Fruit fly (Drosophila melanogaster) whole organism, embryonic: ENCODE data around the gene Papss.

Experiments
- Atf6 ChIP-seq: fragments of 200-800 bp; sonication (Bioruptor generic); IDR thresholded peaks from 2 replicates; pipeline ENCODE4 v1.3.6; 2022; ENCODE audit warnings: missing biosample characterization, missing genetic modification characterization
- BEAF-32 ChIP-seq: fragments of 200-800 bp; sonication (Bioruptor generic); optimal IDR thresholded peaks from 3 replicates; lab custom pipeline; 2017; ENCODE audit warnings: missing biosample characterization, missing genetic modification characterization, mild to moderate bottlenecking, moderate library complexity, missing genetic modification reagents
- Bteb2 ChIP-seq: fragments of 200-800 bp; sonication (Bioruptor generic); optimal IDR thresholded peaks from 2 replicates; lab custom pipeline; 2016; ENCODE audit warnings: missing biosample characterization, missing genetic modification characterization
- CG10565 ChIP-seq: fragments of 200-800 bp; sonication (Bioruptor generic); optimal IDR thresholded peaks from 3 replicates; lab custom pipeline; 2016; ENCODE audit warnings: missing biosample characterization, mild to moderate bottlenecking, missing genetic modification characterization
- CG10654 ChIP-seq: fragments of 200-800 bp; sonication (Bioruptor generic); optimal IDR thresholded peaks from 2 replicates; lab custom pipeline; 2016; ENCODE audit warnings: missing biosample characterization, missing genetic modification characterization
- CG11456 ChIP-seq: fragments of 200-800 bp; sonication (Bioruptor generic); IDR thresholded peaks from 3 replicates; pipeline ENCODE4 v1.3.6; 2022; ENCODE audit warnings: missing biosample characterization, missing genetic modification characterization
- CG12104 ChIP-seq: fragments of 200-800 bp; sonication (Bioruptor generic); optimal IDR thresholded peaks from 3 replicates; lab custom pipeline; 2016; ENCODE audit warnings: missing biosample characterization, missing genetic modification characterization
- CG12219 ChIP-seq: fragments of 200-800 bp; sonication (Bioruptor generic); optimal IDR thresholded peaks from 3 replicates; lab custom pipeline; 2018; ENCODE audit warnings: missing biosample characterization, mild to moderate bottlenecking, missing genetic modification characterization
- CG13287 ChIP-seq: fragments of 200-800 bp; sonication (Bioruptor generic); IDR thresholded peaks from 2 replicates; pipeline ENCODE4 v1.3.6; 2022; ENCODE audit warnings: missing biosample characterization, missing genetic modification characterization; ENCODE audit not compliant: partially characterized antibody
- CG13624 ChIP-seq: fragments of 200-800 bp; sonication (Bioruptor generic); optimal IDR thresholded peaks from 2 replicates; lab custom pipeline; 2016; ENCODE audit warnings: missing biosample characterization, missing genetic modification characterization
- CG1529 ChIP-seq: fragments of 200-800 bp; sonication (Bioruptor generic); optimal IDR thresholded peaks from 3 replicates; lab custom pipeline; 2018; ENCODE audit warnings: missing biosample characterization, missing genetic modification characterization
- CG17328 ChIP-seq: fragments of 200-800 bp; sonication (Bioruptor generic); IDR thresholded peaks from 2 replicates; pipeline ENCODE4 v1.3.6; 2022; ENCODE audit warnings: missing biosample characterization, missing genetic modification characterization
- CG17359 ChIP-seq: fragments of 200-800 bp; sonication (Bioruptor generic); optimal IDR thresholded peaks from 3 replicates; lab custom pipeline; 2018; ENCODE audit warnings: missing biosample characterization, mild to moderate bottlenecking, missing genetic modification characterization, moderate library complexity
- CG1792 ChIP-seq: fragments of 200-800 bp; sonication (Bioruptor generic); optimal IDR thresholded peaks from 2 replicates; lab custom pipeline; 2016; ENCODE audit warnings: missing biosample characterization, missing genetic modification characterization
- CG2116 ChIP-seq: fragments of 200-800 bp; sonication (Bioruptor generic); optimal IDR thresholded peaks from 3 replicates; lab custom pipeline; 2018; ENCODE audit warnings: missing biosample characterization, mild to moderate bottlenecking, missing genetic modification characterization
- CG34422 ChIP-seq: fragments of 200-800 bp; sonication (Bioruptor generic); IDR thresholded peaks from 3 replicates; pipeline ENCODE4 v1.3.6; 2022; ENCODE audit warnings: missing biosample characterization, missing genetic modification characterization
- CG42726 ChIP-seq: fragments of 200-800 bp; sonication (Bioruptor generic); IDR thresholded peaks from 2 replicates; pipeline ENCODE4 v1.3.6; 2022; ENCODE audit warnings: missing biosample characterization, missing genetic modification characterization; ENCODE audit not compliant: partially characterized antibody
- CG43689 ChIP-seq: fragments of 200-800 bp; sonication (Bioruptor generic); IDR thresholded peaks from 2 replicates; pipeline ENCODE4 v1.3.6; 2022; ENCODE audit warnings: missing biosample characterization, missing genetic modification characterization
- CG7357 ChIP-seq: fragments of 200-800 bp; sonication (Bioruptor generic); IDR thresholded peaks from 3 replicates; pipeline ENCODE4 v1.3.6; 2022; ENCODE audit warnings: missing biosample characterization, missing genetic modification characterization
- CG7786 ChIP-seq: fragments of 200-800 bp; sonication (Bioruptor generic); optimal IDR thresholded peaks from 2 replicates; lab custom pipeline; 2016; ENCODE audit warnings: missing biosample characterization, missing genetic modification characterization
- Dad ChIP-seq: fragments of 200-800 bp; sonication (Bioruptor generic); optimal IDR thresholded peaks from 3 replicates; lab custom pipeline; 2016; ENCODE audit warnings: missing biosample characterization, missing genetic modification characterization
- Dfd ChIP-seq, 2 experiments: fragments of >200 bp; optimal IDR thresholded peaks; 2 replicates each; lab custom pipeline; 2017; ENCODE audit warnings: missing biosample characterization in 2 of 2, missing genetic modification characterization in 2 of 2
- Hr3 ChIP-seq: fragments of 200-800 bp; sonication (Bioruptor generic); optimal IDR thresholded peaks from 3 replicates; lab custom pipeline; 2016; ENCODE audit warnings: missing biosample characterization, missing genetic modification characterization
- Jarid2 ChIP-seq: fragments of 200-800 bp; sonication (Bioruptor generic); optimal IDR thresholded peaks from 3 replicates; lab custom pipeline; 2017; ENCODE audit warnings: mild to moderate bottlenecking, missing biosample characterization, missing genetic modification reagents, missing genetic modification characterization
- MTF-1 ChIP-seq: fragments of 200-800 bp; sonication (Bioruptor generic); optimal IDR thresholded peaks from 2 replicates; lab custom pipeline; 2018; ENCODE audit warnings: missing biosample characterization, mild to moderate bottlenecking, missing genetic modification characterization, borderline replicate concordance
- NC2α ChIP-seq: fragments of 200-800 bp; sonication (Bioruptor generic); optimal IDR thresholded peaks from 2 replicates; lab custom pipeline; 2016; ENCODE audit warnings: missing biosample characterization, missing genetic modification characterization
- Neu2 ChIP-seq: fragments of 200-800 bp; sonication (Bioruptor generic); optimal IDR thresholded peaks from 3 replicates; lab custom pipeline; 2016; ENCODE audit warnings: missing biosample characterization, missing genetic modification characterization, borderline replicate concordance
- Nf-YA ChIP-seq: fragments of 200-800 bp; sonication (Bioruptor generic); IDR thresholded peaks from 2 replicates; pipeline ENCODE4 v1.3.6; 2022; ENCODE audit warnings: missing biosample characterization, missing genetic modification characterization
- PHDP ChIP-seq: fragments of 200-800 bp; sonication (Bioruptor generic); optimal IDR thresholded peaks from 3 replicates; lab custom pipeline; 2018; ENCODE audit warnings: missing biosample characterization, mild to moderate bottlenecking, missing genetic modification characterization, moderate library complexity
- Poxn ChIP-seq: fragments of 200-800 bp; sonication (Bioruptor generic); IDR thresholded peaks from 2 replicates; pipeline ENCODE4 v1.3.6; 2022; ENCODE audit warnings: missing biosample characterization, missing genetic modification characterization
- ap ChIP-seq: fragments of 200-800 bp; sonication (Bioruptor generic); IDR thresholded peaks from 2 replicates; pipeline ENCODE4 v1.3.6; 2022; ENCODE audit warnings: missing biosample characterization, missing genetic modification characterization
- bsh ChIP-seq, 2 experiments: fragments of 200-800 bp; sonication (Bioruptor generic); optimal IDR thresholded peaks; 2 replicates each; lab custom pipeline; 2017 to 2018; ENCODE audit warnings: mild to moderate bottlenecking in 2 of 2, missing biosample characterization in 2 of 2, missing genetic modification characterization in 2 of 2, moderate library complexity in 1 of 2
- croc ChIP-seq: fragments of 200-800 bp; sonication (Bioruptor generic); conservative IDR thresholded peaks from 3 replicates; pipeline ENCODE4 v1.3.6; 2022; ENCODE audit warnings: missing biosample characterization, missing genetic modification characterization
- en ChIP-seq: fragments of 200-800 bp; sonication (Bioruptor generic); optimal IDR thresholded peaks from 2 replicates; lab custom pipeline; 2016; ENCODE audit warnings: missing biosample characterization, missing genetic modification characterization
- ewg ChIP-seq: fragments of 200-800 bp; sonication (Bioruptor generic); optimal IDR thresholded peaks from 3 replicates; lab custom pipeline; 2017; ENCODE audit warnings: mild to moderate bottlenecking, missing biosample characterization, missing genetic modification reagents, missing genetic modification characterization
- exex ChIP-seq: fragments of 200-800 bp; sonication (Bioruptor generic); optimal IDR thresholded peaks from 4 replicates; lab custom pipeline; 2018; ENCODE audit warnings: missing biosample characterization, mild to moderate bottlenecking, missing genetic modification characterization, moderate library complexity
- gcm ChIP-seq: fragments of 200-800 bp; sonication (Bioruptor generic); optimal IDR thresholded peaks from 2 replicates; lab custom pipeline; 2019; ENCODE audit warnings: missing biosample characterization, mild to moderate bottlenecking, missing genetic modification characterization, moderate library complexity
- gcm2 ChIP-seq: fragments of 200-800 bp; sonication (Bioruptor generic); optimal IDR thresholded peaks from 2 replicates; lab custom pipeline; 2016; ENCODE audit warnings: missing biosample characterization, missing genetic modification characterization
- gem ChIP-seq: fragments of 200-800 bp; sonication (Bioruptor generic); optimal IDR thresholded peaks from 2 replicates; lab custom pipeline; 2019; ENCODE audit warnings: missing biosample characterization, mild to moderate bottlenecking, missing genetic modification characterization, moderate library complexity
- ind ChIP-seq: fragments of 200-800 bp; sonication (Bioruptor generic); optimal IDR thresholded peaks from 3 replicates; lab custom pipeline; 2016; ENCODE audit warnings: missing biosample characterization, missing genetic modification characterization
- nerfin-1 ChIP-seq: fragments of 200-800 bp; sonication (Bioruptor generic); optimal IDR thresholded peaks from 3 replicates; lab custom pipeline; 2019; ENCODE audit warnings: missing biosample characterization, mild to moderate bottlenecking, missing genetic modification characterization, moderate library complexity
- nmo ChIP-seq: fragments of 200-800 bp; sonication (Bioruptor generic); optimal IDR thresholded peaks from 2 replicates; lab custom pipeline; 2018; ENCODE audit warnings: missing biosample characterization, mild to moderate bottlenecking, missing genetic modification characterization, moderate library complexity
- odd ChIP-seq: fragments of 200-800 bp; sonication (Bioruptor generic); optimal IDR thresholded peaks from 2 replicates; lab custom pipeline; 2017; ENCODE audit warnings: missing biosample characterization, mild to moderate bottlenecking, missing genetic modification characterization
- pb ChIP-seq: fragments of 200-800 bp; sonication (Bioruptor generic); optimal IDR thresholded peaks from 3 replicates; lab custom pipeline; 2016; ENCODE audit warnings: missing biosample characterization, missing genetic modification characterization
- scrt ChIP-seq: fragments of 200-800 bp; sonication (Bioruptor generic); optimal IDR thresholded peaks from 2 replicates; lab custom pipeline; 2018; ENCODE audit warnings: missing biosample characterization, mild to moderate bottlenecking, missing genetic modification characterization, moderate library complexity
- ssp ChIP-seq: fragments of 200-800 bp; sonication (Bioruptor generic); IDR thresholded peaks from 2 replicates; pipeline ENCODE4 v1.3.6; 2022; ENCODE audit warnings: missing biosample characterization, missing genetic modification characterization
- trem ChIP-seq: fragments of 200-800 bp; optimal IDR thresholded peaks from 3 replicates; lab custom pipeline; 2019; ENCODE audit warnings: missing biosample characterization, mild to moderate bottlenecking, missing genetic modification characterization, moderate library complexity
- vnd ChIP-seq: fragments of 200-800 bp; sonication (Bioruptor generic); IDR thresholded peaks from 3 replicates; pipeline ENCODE4 v1.3.6; 2022; ENCODE audit warnings: missing biosample characterization, missing genetic modification characterization; ENCODE audit not compliant: partially characterized antibody

Papss gene

dm6 chr3L:19817807-19818531 lies 27.1 kb upstream of the Papss start, which contains the start of the genes Fibp and Deaf1 (continued):
- TF ChIP-seq CG7357 (GFP tag; lab: Robert Waterston, UW) (peak; percentile 34; the same call in 1 of the 3 replicates), CG12219 (GFP tag; lab: Kevin White, UChicago) (no peak), CG13287 (GFP tag; lab: Robert Waterston, UW) (peak; percentile 94), gcm (GFP tag; lab: Kevin White, UChicago) (peak; percentile 45), CG12104 (GFP tag; lab: Kevin White, UChicago) (peak; percentile 74), CG17359 (peak; percentile 64), BEAF-32 (GFP tag; lab: Kevin White, UChicago) (peak; percentile 100), odd (GFP tag; lab: Kevin White, UChicago) (no peak), CG17328 (GFP tag; lab: Robert Waterston, UW) (no peak), bsh (GFP tag; optimal IDR thresholded peaks at IDR 0.05; lab: Kevin White, UChicago) (peak in 1 of 2 experiments; percentile 59), Jarid2 (GFP tag; lab: Kevin White, UChicago) (peak; percentile 32), gcm2 (GFP tag; lab: Kevin White, UChicago) (peak; percentile 14), Atf6 (GFP tag; lab: Robert Waterston, UW) (peak; percentile 45; the same call in 1 of the 2 replicates), CG1792 (GFP tag; lab: Kevin White, UChicago) (peak; percentile 46), Dfd (GFP tag; optimal IDR thresholded peaks at IDR 0.05; lab: Kevin White, UChicago) (peak in 1 of 2 experiments; percentile 39), CG10565 (GFP tag; lab: Kevin White, UChicago) (no peak), ind (GFP tag; lab: Kevin White, UChicago) (peak; percentile 81), CG43689 (GFP tag; lab: Robert Waterston, UW) (no peak), CG13624 (GFP tag; lab: Kevin White, UChicago) (peak; percentile 80), CG7786 (GFP tag; lab: Kevin White, UChicago) (peak; percentile 78), nmo (peak; percentile 89), NC2α (peak; percentile 40), ssp (peak; percentile 62), Poxn (GFP tag; lab: Robert Waterston, UW) (no peak), ewg (GFP tag; lab: Kevin White, UChicago) (peak; percentile 99), CG1529 (GFP tag; lab: Kevin White, UChicago) (peak; percentile 29), Nf-YA (GFP tag; lab: Robert Waterston, UW) (peak; percentile 18; the same call in 1 of the 2 replicates), Hr3 (GFP tag; lab: Kevin White, UChicago) (peak; percentile 86), CG10654 (GFP tag; lab: Kevin White, UChicago) (peak; percentile 68), Dad (GFP tag; lab: Kevin White, UChicago) (peak; percentile 79), CG42726 (GFP tag; lab: Robert Waterston, UW) (peak; percentile 99), gem (tag; lab: Kevin White, UChicago) (peak; percentile 85), nerfin-1 (peak; percentile 69), MTF-1 (no peak), pb (GFP tag; lab: Kevin White, UChicago) (peak; percentile 50), exex (tag; lab: Kevin White, UChicago) (peak; percentile 42), en (GFP tag; lab: Kevin White, UChicago) (no peak), PHDP (tag; lab: Kevin White, UChicago) (peak; percentile 68), Neu2 (GFP tag; lab: Kevin White, UChicago) (peak; percentile 21), CG34422 (GFP tag; lab: Robert Waterston, UW) (peak; percentile 65; the same call in 2 of the 3 replicates), CG11456 (GFP tag; lab: Robert Waterston, UW) (peak; percentile 81), ap (peak; percentile 44; the same call in 1 of the 2 replicates), croc (GFP tag; lab: Robert Waterston, UW) (no peak; the same call in 2 of the 3 replicates), Bteb2 (GFP tag; lab: Kevin White, UChicago) (peak; percentile 89), CG2116 (GFP tag; lab: Kevin White, UChicago) (peak; percentile 69), vnd (peak; percentile 99), trem (tag; lab: Kevin White, UChicago) (peak; percentile 67), scrt (GFP tag; lab: Kevin White, UChicago) (peak; percentile 29)
